Fruit fly (Drosophila melanogaster) Kc167 (cell line): ENCODE data around the gene CG12974.

ENCODE experiments used
- Myc ChIP-seq: fragments of >200 bp; optimal IDR thresholded peaks from 2 replicates; lab custom pipeline; 2017; ENCODE audit warnings: missing external identifiers
- Sin3A ChIP-seq: fragments of >200 bp; optimal IDR thresholded peaks from 2 replicates; lab custom pipeline; 2018; ENCODE audit warnings: missing external identifiers
- h ChIP-seq: fragments of >200 bp; optimal IDR thresholded peaks from 3 replicates; lab custom pipeline; 2018; ENCODE audit warnings: missing external identifiers
- insv ChIP-seq: fragments of >200 bp; optimal IDR thresholded peaks from 3 replicates; lab custom pipeline; 2018; ENCODE audit warnings: missing external identifiers
- psq ChIP-seq: fragments of >200 bp; optimal IDR thresholded peaks from 2 replicates; lab custom pipeline; 2017; ENCODE audit warnings: missing external identifiers
- ttk ChIP-seq: sonication (Bioruptor generic); optimal IDR thresholded peaks from 2 replicates; lab custom pipeline; 2017; ENCODE audit warnings: missing external identifiers

DNA sequence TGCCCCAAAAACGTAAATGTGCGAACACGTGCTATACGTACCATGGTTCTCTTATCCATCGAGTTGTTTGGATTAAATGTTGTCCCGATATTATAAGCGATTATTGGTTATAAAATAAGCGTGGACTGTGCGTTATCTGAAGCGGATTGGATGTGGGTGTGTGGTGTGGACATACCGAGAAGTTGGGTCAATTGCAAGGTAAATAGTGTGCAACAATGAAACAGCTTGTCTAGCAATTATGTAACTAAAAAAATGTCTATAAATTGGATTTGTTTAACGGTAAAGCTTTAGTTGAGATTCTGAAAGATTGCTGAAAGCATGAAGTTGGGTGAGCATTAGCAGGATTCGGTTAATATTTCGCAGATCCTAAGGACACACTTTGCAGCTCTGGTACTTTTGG, 28.0 kb downstream of the CG12974 start, which contains the start of gene CG43218:
- no peak for TF ChIP-seq ttk (lab: Kevin White, UChicago)
- TF ChIP-seq psq (lab: Kevin White, UChicago): no peak
- TF ChIP-seq h (lab: Kevin White, UChicago): no peak
- no peak for TF ChIP-seq insv (lab: Kevin White, UChicago)
- TF ChIP-seq Myc (lab: Kevin White, UChicago): no peak
- no peak for TF ChIP-seq Sin3A (lab: Kevin White, UChicago)
